Fruit fly (Drosophila melanogaster): ENCODE measurements around the gene CG16825.

Gene CG16825

DNA sequence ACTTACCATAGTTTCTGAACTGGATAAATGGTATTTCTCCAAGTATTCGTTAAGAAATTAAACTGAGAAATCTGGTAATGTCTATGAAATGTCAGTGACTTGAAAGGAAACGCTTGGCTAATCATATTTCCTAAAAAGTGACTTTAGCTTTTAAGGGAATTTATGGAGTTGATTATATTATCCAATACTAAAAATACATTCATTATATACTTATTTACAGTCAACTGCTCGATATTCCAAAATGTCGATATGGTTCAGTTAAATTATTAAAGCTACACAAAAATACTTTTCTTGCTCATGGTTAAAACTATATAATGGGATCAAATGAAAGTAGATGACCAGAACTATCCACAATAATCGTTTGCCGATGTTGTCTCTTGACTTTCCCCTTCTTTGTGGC lies 38.8 kb upstream of the CG16825 start, which contains the start of gene CG31848:
Gene CG31848, minus strand, starts transcription at position 101 of the 400 bp plus-strand sequence.
- TF ChIP-seq CG10209 (GFP tag; optimal IDR thresholded peaks at IDR 0.05) = no peak
- no peak for TF ChIP-seq CG8944 (GFP tag; optimal IDR thresholded peaks at IDR 0.05)
- no peak for TF ChIP-seq Fer2 (tag; optimal IDR thresholded peaks at IDR 0.05)
- TF ChIP-seq phol (tag; optimal IDR thresholded peaks at IDR 0.05) = no peak
- TF ChIP-seq chn (GFP tag; optimal IDR thresholded peaks at IDR 0.05) = no peak
- no peak for TF ChIP-seq CG8281 (tag; optimal IDR thresholded peaks at IDR 0.05)
- no peak for TF ChIP-seq BEAF-32 (GFP tag; optimal IDR thresholded peaks at IDR 0.05)
- no peak for TF ChIP-seq scrt (GFP tag; optimal IDR thresholded peaks at IDR 0.05)
- no peak for TF ChIP-seq CG5180 (GFP tag; optimal IDR thresholded peaks at IDR 0.05)
- no peak for TF ChIP-seq slou (GFP tag; optimal IDR thresholded peaks at IDR 0.05)
- no peak for TF ChIP-seq cas (GFP tag; IDR thresholded peaks at IDR 0.05)
- TF ChIP-seq mam (GFP tag; optimal IDR thresholded peaks at IDR 0.05) = no peak

DNA sequence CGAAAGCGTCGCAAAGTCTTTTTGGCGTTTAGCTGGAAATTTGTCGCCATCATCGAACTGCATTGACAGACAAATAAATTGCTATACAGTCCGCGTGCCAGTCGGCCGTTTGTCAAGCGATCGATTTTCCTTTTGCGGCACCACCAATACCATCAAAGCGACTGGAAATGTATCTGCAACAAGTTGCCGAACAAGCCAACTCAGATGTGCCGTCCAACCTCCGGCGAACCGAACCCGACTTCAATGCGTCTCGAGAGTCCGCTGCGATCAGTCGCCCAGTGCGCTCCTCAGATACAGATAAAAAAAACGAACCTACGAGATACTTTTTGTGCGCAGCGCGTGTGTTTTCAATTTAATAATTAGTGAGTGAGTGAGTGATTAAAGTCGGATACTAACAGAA lies 38.0 kb upstream of the CG16825 start:
- TF ChIP-seq usp (GFP tag; optimal IDR thresholded peaks at IDR 0.05) = no peak
- peak; percentile 13 for TF ChIP-seq Jarid2 (GFP tag; optimal IDR thresholded peaks at IDR 0.05)
- no peak for TF ChIP-seq Eip74EF (GFP tag; optimal IDR thresholded peaks at IDR 0.05)
- no peak for TF ChIP-seq CG4617 (GFP tag; optimal IDR thresholded peaks at IDR 0.05; ENCODE audit: borderline replicate concordance)
- TF ChIP-seq CG5180 (GFP tag; optimal IDR thresholded peaks at IDR 0.05) = peak; percentile 87
- TF ChIP-seq sens (GFP tag) = peak; percentile 55
- TF ChIP-seq Drgx (GFP tag; IDR thresholded peaks at IDR 0.05) = peak; percentile 43; the same call in 1 of the 2 replicates
- no peak for TF ChIP-seq Max (GFP tag; optimal IDR thresholded peaks at IDR 0.05)
- TF ChIP-seq Med (GFP tag) = peak; percentile 22
- TF ChIP-seq CG17612 (GFP tag; IDR thresholded peaks at IDR 0.05) = no peak
- TF ChIP-seq CG30020 (tag; optimal IDR thresholded peaks at IDR 0.05) = no peak
- no peak for TF ChIP-seq Lim3 (GFP tag; IDR thresholded peaks at IDR 0.05)
- TF ChIP-seq row (GFP tag; IDR thresholded peaks at IDR 0.05) = 0 out of 3 replicates have a peak, but pooled peaks have one; percentile 21
- TF ChIP-seq CG15601 (tag; optimal IDR thresholded peaks at IDR 0.05) = peak; percentile 5
- TF ChIP-seq CG11504 (tag; optimal IDR thresholded peaks at IDR 0.05) = peak; percentile 96
- TF ChIP-seq Ets65A (GFP tag) = peak; percentile 83
- TF ChIP-seq pita (GFP tag; optimal IDR thresholded peaks at IDR 0.05) = no peak
- no peak for TF ChIP-seq Atf-2 (GFP tag; optimal IDR thresholded peaks at IDR 0.05)

DNA sequence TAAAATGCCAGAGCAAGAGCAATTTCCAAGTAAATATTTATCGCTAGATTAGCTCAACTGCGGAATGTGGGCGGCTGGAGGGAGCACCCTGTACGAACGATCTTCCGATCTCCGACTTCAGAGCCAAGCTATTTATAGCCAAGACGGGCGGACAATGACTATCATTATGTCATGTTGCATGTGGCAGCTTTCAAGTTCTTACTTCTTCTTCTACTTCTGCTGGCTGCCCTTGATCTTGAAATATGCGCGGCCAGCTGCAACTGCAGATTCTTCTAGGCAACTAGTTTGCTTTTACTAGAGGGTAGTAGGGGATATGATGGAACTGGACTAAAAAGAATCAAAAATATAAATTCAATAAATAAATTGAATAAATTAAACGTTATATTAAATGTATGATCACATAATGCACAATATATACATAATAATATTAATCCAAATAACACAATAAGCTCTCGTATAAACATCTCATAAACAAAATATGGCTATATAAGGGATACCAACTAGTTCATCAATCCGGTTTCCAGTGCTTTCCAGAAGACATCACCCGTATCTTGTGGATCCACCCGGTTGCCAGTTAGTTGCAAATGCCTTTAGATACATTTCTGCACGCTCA lies 36.4 kb upstream of the CG16825 start:
- no peak for TF ChIP-seq CG2875 (GFP tag; optimal IDR thresholded peaks at IDR 0.05)
- TF ChIP-seq Xrp1 (GFP tag; IDR thresholded peaks at IDR 0.05) = peak; percentile 31; the same call in 1 of the 2 replicates
- TF ChIP-seq nom (GFP tag; optimal IDR thresholded peaks at IDR 0.05) = peak; percentile 41
- TF ChIP-seq lmd (GFP tag; IDR thresholded peaks at IDR 0.05) = 0 out of 2 replicates have a peak, but pooled peaks have one; percentile 15
- TF ChIP-seq Blimp-1 (GFP tag; optimal IDR thresholded peaks at IDR 0.05) = peak; percentile 5
- peak; percentile 12 for TF ChIP-seq nmo (GFP tag; optimal IDR thresholded peaks at IDR 0.05)
- TF ChIP-seq CG10979 (tag; optimal IDR thresholded peaks at IDR 0.05) = peak; percentile 10
- 0 out of 3 replicates have a peak, but pooled peaks have one; percentile 15 for TF ChIP-seq CG2199 (GFP tag; IDR thresholded peaks at IDR 0.05)
- peak; percentile 3 for TF ChIP-seq CG11504 (tag; optimal IDR thresholded peaks at IDR 0.05)
- TF ChIP-seq gsb-n (tag; optimal IDR thresholded peaks at IDR 0.05) = no peak
